Fruit fly (Drosophila melanogaster) whole organism, embryonic: Measurements from ENCODE around the gene CG5790.

Experiments used
- CG14050 ChIP-seq: fragments of 200-800 bp; sonication (Bioruptor generic); IDR thresholded peaks from 3 replicates; pipeline ENCODE4 v1.3.6; 2022; ENCODE audit warnings: missing biosample characterization, missing genetic modification characterization
- CG7357 ChIP-seq: fragments of 200-800 bp; sonication (Bioruptor generic); IDR thresholded peaks from 3 replicates; pipeline ENCODE4 v1.3.6; 2022; ENCODE audit warnings: missing biosample characterization, missing genetic modification characterization
- CG7839 ChIP-seq: fragments of 200-800 bp; sonication (Bioruptor generic); optimal IDR thresholded peaks from 3 replicates; lab custom pipeline; 2018; ENCODE audit warnings: missing biosample characterization, mild to moderate bottlenecking, missing genetic modification characterization, moderate library complexity
- CG9609 ChIP-seq: fragments of 200-800 bp; sonication (Bioruptor generic); optimal IDR thresholded peaks from 3 replicates; lab custom pipeline; 2016; ENCODE audit warnings: missing biosample characterization, missing genetic modification characterization
- HmgD ChIP-seq: fragments of 200-800 bp; sonication (Bioruptor generic); optimal IDR thresholded peaks from 3 replicates; lab custom pipeline; 2016; ENCODE audit warnings: missing biosample characterization, missing genetic modification characterization
- Lhr ChIP-seq: fragments of 200-800 bp; sonication (Bioruptor generic); optimal IDR thresholded peaks from 3 replicates; lab custom pipeline; 2017; ENCODE audit warnings: mild to moderate bottlenecking, missing biosample characterization, missing genetic modification reagents, missing genetic modification characterization
- Med ChIP-seq: fragments of 200-800 bp; sonication (Bioruptor generic); peaks from one replicate; lab custom pipeline; 2016; ENCODE audit warnings: missing biosample characterization, missing genetic modification characterization, mild to moderate bottlenecking, inconsistent platforms, moderate library complexity
- chif ChIP-seq, 2 experiments: fragments of 200-800 bp; sonication (Bioruptor generic); optimal IDR thresholded peaks; 3 replicates each; lab custom pipeline; 2016; ENCODE audit warnings: missing biosample characterization in 2 of 2, missing genetic modification characterization in 2 of 2
- sens-2 ChIP-seq: fragments of 200-800 bp; sonication (Bioruptor generic); IDR thresholded peaks from 2 replicates; pipeline ENCODE4 v1.3.6; 2022; ENCODE audit warnings: missing biosample characterization, missing genetic modification characterization
- sug ChIP-seq: fragments of 200-800 bp; optimal IDR thresholded peaks from 2 replicates; lab custom pipeline; 2019; ENCODE audit warnings: missing biosample characterization, mild to moderate bottlenecking, missing genetic modification characterization, moderate library complexity

DNA sequence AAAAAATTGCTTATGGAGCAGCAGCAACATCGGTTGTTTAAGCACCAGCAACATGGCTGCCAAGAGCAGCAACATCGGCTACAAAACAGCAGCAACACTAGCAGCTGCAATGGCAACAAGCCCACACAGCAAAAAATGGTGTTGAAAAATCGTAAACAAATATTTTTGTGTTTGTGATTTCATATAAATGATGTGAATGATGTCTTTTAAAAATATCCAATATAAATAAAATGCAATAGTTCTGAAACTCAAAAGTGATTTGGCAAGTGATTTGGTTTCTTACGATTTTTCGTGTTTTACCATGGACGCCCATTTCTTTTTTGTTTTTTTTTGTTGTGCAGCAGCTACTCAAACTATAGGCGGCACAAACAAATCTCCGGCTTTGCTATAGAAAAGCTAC lies 37.0 kb downstream of the CG5790 start:
- TF ChIP-seq sug (tag; lab: Kevin White, UChicago) (no peak), CG9609 (GFP tag; lab: Kevin White, UChicago) (no peak), CG14050 (GFP tag; lab: Robert Waterston, UW) (no peak), sens-2 (GFP tag; lab: Robert Waterston, UW) (no peak), HmgD (no peak), CG7357 (GFP tag; lab: Robert Waterston, UW) (no peak), Med (GFP tag; lab: Kevin White, UChicago) (peak; percentile 33), Lhr (no peak), chif (GFP tag; optimal IDR thresholded peaks at IDR 0.05; lab: Kevin White, UChicago) (no peak), CG7839 (no peak)
